Fruit fly (Drosophila melanogaster) whole organism, wandering third instar larva: ENCODE data around the gene Sgs8.

Source experiments
- CG32264 ChIP-seq: fragments of 200-800 bp; sonication (Bioruptor generic); optimal IDR thresholded peaks from 2 replicates; lab custom pipeline; 2016; ENCODE audit warnings: missing biosample characterization, missing genetic modification characterization
- Dfd ChIP-seq: fragments of >200 bp; optimal IDR thresholded peaks from 2 replicates; lab custom pipeline; 2017; ENCODE audit warnings: missing biosample characterization, missing genetic modification characterization
- Hr78 ChIP-seq: fragments of >200 bp; optimal IDR thresholded peaks from 2 replicates; lab custom pipeline; 2017; ENCODE audit warnings: missing biosample characterization, missing genetic modification characterization
- Jra ChIP-seq: sonication (Bioruptor generic); optimal IDR thresholded peaks from 2 replicates; lab custom pipeline; 2016; ENCODE audit warnings: missing biosample characterization, missing genetic modification characterization
- OdsH ChIP-seq: fragments of 200-800 bp; sonication (Bioruptor generic); optimal IDR thresholded peaks from 2 replicates; lab custom pipeline; 2016; ENCODE audit warnings: missing biosample characterization, mild to moderate bottlenecking, missing genetic modification characterization
- ey ChIP-seq: fragments of 200-800 bp; sonication (Bioruptor generic); optimal IDR thresholded peaks from 2 replicates; lab custom pipeline; 2016; ENCODE audit warnings: missing biosample characterization, missing genetic modification characterization
- foxo ChIP-seq, 2 experiments: fragments of 200-800 bp; sonication (Bioruptor generic); optimal IDR thresholded peaks; 2 replicates in 1 of 2; 3 replicates in 1 of 2; lab custom pipeline; 2016 to 2017; ENCODE audit warnings: missing biosample characterization in 2 of 2, missing genetic modification characterization in 2 of 2
- fru ChIP-seq: fragments of 200-800 bp; sonication (Bioruptor generic); optimal IDR thresholded peaks from 3 replicates; lab custom pipeline; 2016; ENCODE audit warnings: missing biosample characterization, mild to moderate bottlenecking, missing genetic modification characterization
- lola ChIP-seq: fragments of >200 bp; optimal IDR thresholded peaks from 2 replicates; lab custom pipeline; 2017; ENCODE audit warnings: missing biosample characterization, missing genetic modification characterization
- pan ChIP-seq: fragments of >200 bp; optimal IDR thresholded peaks from 2 replicates; lab custom pipeline; 2017
- psq ChIP-seq: fragments of 200-800 bp; sonication (Bioruptor generic); optimal IDR thresholded peaks from 3 replicates; lab custom pipeline; 2017; ENCODE audit warnings: missing biosample characterization, mild to moderate bottlenecking, missing genetic modification characterization, moderate library complexity
- rgr ChIP-seq: fragments of 200-800 bp; sonication (Bioruptor generic); optimal IDR thresholded peaks from 3 replicates; lab custom pipeline; 2016; ENCODE audit warnings: missing biosample characterization, mild to moderate bottlenecking, missing genetic modification characterization
- usp ChIP-seq: fragments of >200 bp; optimal IDR thresholded peaks from 2 replicates; lab custom pipeline; 2017; ENCODE audit warnings: missing biosample characterization, missing genetic modification characterization

DNA sequence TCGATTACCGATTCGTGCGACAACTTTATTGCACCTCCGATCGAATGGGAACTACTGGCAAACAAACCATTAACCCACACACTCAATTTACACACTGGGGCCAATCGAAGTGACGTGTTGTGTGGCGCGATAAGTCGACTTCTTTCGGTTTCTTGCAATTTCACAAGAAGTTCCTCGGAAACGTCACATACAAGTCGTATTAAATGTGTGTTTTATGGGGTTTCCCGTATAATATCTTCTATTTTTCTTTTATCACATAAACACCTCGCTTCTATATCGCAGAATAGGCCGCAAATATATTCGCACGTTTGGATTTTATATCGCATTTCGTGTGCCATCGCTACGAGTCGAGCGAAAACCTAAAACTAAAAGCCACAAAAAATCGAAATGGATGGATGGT, 20.5 kb upstream of the Sgs8 start:
- TF ChIP-seq psq (GFP tag; lab: Kevin White, UChicago): no peak
- TF ChIP-seq rgr (GFP tag; lab: Kevin White, UChicago): no peak
- TF ChIP-seq Dfd (GFP tag; lab: Kevin White, UChicago): no peak
- no peak for TF ChIP-seq usp (GFP tag; lab: Kevin White, UChicago)
- no peak for TF ChIP-seq Jra (GFP tag; lab: Kevin White, UChicago)
- no peak for TF ChIP-seq OdsH (GFP tag; lab: Kevin White, UChicago)
- TF ChIP-seq ey (GFP tag; lab: Kevin White, UChicago): no peak
- TF ChIP-seq Hr78 (GFP tag; lab: Kevin White, UChicago): no peak
- no peak for TF ChIP-seq pan (lab: Kevin White, UChicago)
- no peak for TF ChIP-seq fru (GFP tag; lab: Kevin White, UChicago)
- no peak for TF ChIP-seq lola (GFP tag; lab: Kevin White, UChicago)
- no peak for TF ChIP-seq foxo (GFP tag; optimal IDR thresholded peaks at IDR 0.05; lab: Kevin White, UChicago)
- no peak for TF ChIP-seq CG32264 (GFP tag; lab: Kevin White, UChicago)
